Fruit fly (Drosophila melanogaster) whole organism, embryonic: ENCODE measurements around the gene unc-45.

Experiments
- Adf1 ChIP-seq: fragments of 200-800 bp; sonication (Bioruptor generic); IDR thresholded peaks from 2 replicates; pipeline ENCODE4 v1.3.6; 2022; ENCODE audit warnings: missing biosample characterization, missing genetic modification characterization
- Atf6 ChIP-seq: fragments of 200-800 bp; sonication (Bioruptor generic); IDR thresholded peaks from 2 replicates; pipeline ENCODE4 v1.3.6; 2022; ENCODE audit warnings: missing biosample characterization, missing genetic modification characterization
- B-H1 ChIP-seq: fragments of 200-800 bp; sonication (Bioruptor generic); IDR thresholded peaks from 3 replicates; pipeline ENCODE4 v1.3.6; 2022; ENCODE audit warnings: missing biosample characterization, missing genetic modification characterization
- BtbVII ChIP-seq: fragments of 200-800 bp; sonication (Bioruptor generic); optimal IDR thresholded peaks from 3 replicates; lab custom pipeline; 2017; ENCODE audit warnings: missing biosample characterization, mild to moderate bottlenecking, missing genetic modification characterization
- CG10209 ChIP-seq: fragments of 200-800 bp; sonication (Bioruptor generic); optimal IDR thresholded peaks from 3 replicates; lab custom pipeline; 2017; ENCODE audit warnings: missing biosample characterization, mild to moderate bottlenecking, missing genetic modification characterization, missing genetic modification reagents
- CG1024 ChIP-seq: fragments of 200-800 bp; sonication (Bioruptor generic); IDR thresholded peaks from 2 replicates; pipeline ENCODE4 v1.3.6; 2022; ENCODE audit warnings: missing biosample characterization, missing genetic modification characterization
- CG11723 ChIP-seq: fragments of 200-800 bp; sonication (Bioruptor generic); optimal IDR thresholded peaks from 2 replicates; lab custom pipeline; 2017; ENCODE audit warnings: missing biosample characterization, mild to moderate bottlenecking, missing genetic modification characterization
- CG12299 ChIP-seq: fragments of 200-800 bp; sonication (Bioruptor generic); optimal IDR thresholded peaks from 2 replicates; lab custom pipeline; 2018; ENCODE audit warnings: missing biosample characterization, mild to moderate bottlenecking, missing genetic modification characterization
- CG12942 ChIP-seq: fragments of 200-800 bp; sonication (Bioruptor generic); optimal IDR thresholded peaks from 3 replicates; lab custom pipeline; 2016; ENCODE audit warnings: missing biosample characterization, missing genetic modification characterization
- CG14710 ChIP-seq: fragments of 200-800 bp; sonication (Bioruptor generic); optimal IDR thresholded peaks from 3 replicates; lab custom pipeline; 2019; ENCODE audit warnings: missing biosample characterization, mild to moderate bottlenecking, missing genetic modification characterization, moderate library complexity
- CG15269 ChIP-seq: fragments of 200-800 bp; sonication (Bioruptor generic); optimal IDR thresholded peaks from 2 replicates; lab custom pipeline; 2018; ENCODE audit warnings: missing biosample characterization, mild to moderate bottlenecking, missing genetic modification characterization, moderate library complexity
- CG16815 ChIP-seq: fragments of 200-800 bp; sonication (Bioruptor generic); optimal IDR thresholded peaks from 3 replicates; lab custom pipeline; 2017; ENCODE audit warnings: missing biosample characterization, mild to moderate bottlenecking, missing genetic modification characterization
- CG17359 ChIP-seq: fragments of 200-800 bp; sonication (Bioruptor generic); optimal IDR thresholded peaks from 3 replicates; lab custom pipeline; 2018; ENCODE audit warnings: missing biosample characterization, mild to moderate bottlenecking, missing genetic modification characterization, moderate library complexity
- CG17802 ChIP-seq: fragments of 200-800 bp; sonication (Bioruptor generic); optimal IDR thresholded peaks from 2 replicates; lab custom pipeline; 2018; ENCODE audit warnings: missing biosample characterization, mild to moderate bottlenecking, missing genetic modification characterization, moderate library complexity
- CG17912 ChIP-seq: fragments of 200-800 bp; sonication (Bioruptor generic); optimal IDR thresholded peaks from 2 replicates; lab custom pipeline; 2018; ENCODE audit warnings: missing biosample characterization, mild to moderate bottlenecking, missing genetic modification characterization
- CG2712 ChIP-seq: fragments of 200-800 bp; optimal IDR thresholded peaks from 3 replicates; lab custom pipeline; 2019; ENCODE audit warnings: missing biosample characterization, mild to moderate bottlenecking, missing genetic modification characterization, moderate library complexity
- CG30403 ChIP-seq: fragments of 200-800 bp; sonication (Bioruptor generic); optimal IDR thresholded peaks from 3 replicates; lab custom pipeline; 2016; ENCODE audit warnings: missing biosample characterization, missing genetic modification characterization
- CG32532 ChIP-seq: fragments of 200-800 bp; sonication (Bioruptor generic); IDR thresholded peaks from 2 replicates; pipeline ENCODE4 v1.3.6; 2022; ENCODE audit warnings: missing biosample characterization, missing genetic modification characterization
- CG33557 ChIP-seq: fragments of 200-800 bp; sonication (Bioruptor generic); optimal IDR thresholded peaks from 2 replicates; lab custom pipeline; 2019; ENCODE audit warnings: missing biosample characterization, mild to moderate bottlenecking, missing genetic modification characterization, moderate library complexity
- CG34376 ChIP-seq: fragments of 200-800 bp; sonication (Bioruptor generic); optimal IDR thresholded peaks from 2 replicates; lab custom pipeline; 2018; ENCODE audit warnings: missing biosample characterization, mild to moderate bottlenecking, missing genetic modification characterization
- CG34422 ChIP-seq: fragments of 200-800 bp; sonication (Bioruptor generic); IDR thresholded peaks from 3 replicates; pipeline ENCODE4 v1.3.6; 2022; ENCODE audit warnings: missing biosample characterization, missing genetic modification characterization
- CG4820 ChIP-seq: fragments of 200-800 bp; sonication (Bioruptor generic); optimal IDR thresholded peaks from 3 replicates; lab custom pipeline; 2016; ENCODE audit warnings: missing biosample characterization, missing genetic modification characterization
- CG6854 ChIP-seq: fragments of 200-800 bp; sonication (Bioruptor generic); optimal IDR thresholded peaks from 3 replicates; lab custom pipeline; 2017; ENCODE audit warnings: missing biosample characterization, mild to moderate bottlenecking, missing genetic modification characterization
- CG8478 ChIP-seq: fragments of >200 bp; optimal IDR thresholded peaks from 2 replicates; lab custom pipeline; 2018
- CG8924 ChIP-seq: fragments of 200-800 bp; optimal IDR thresholded peaks from 3 replicates; lab custom pipeline; 2019; ENCODE audit warnings: missing biosample characterization, mild to moderate bottlenecking, missing genetic modification characterization, moderate library complexity
- CG9932 ChIP-seq: fragments of 200-800 bp; sonication (Bioruptor generic); IDR thresholded peaks from 2 replicates; pipeline ENCODE4 v1.3.6; 2022; ENCODE audit warnings: missing biosample characterization, missing genetic modification characterization
- Drgx ChIP-seq: fragments of 200-800 bp; sonication (Bioruptor generic); IDR thresholded peaks from 2 replicates; pipeline ENCODE4 v1.3.6; 2022; ENCODE audit warnings: missing biosample characterization, missing genetic modification characterization
- E2f1 ChIP-seq: fragments of 200-800 bp; sonication (Bioruptor generic); IDR thresholded peaks from 2 replicates; pipeline ENCODE4 v1.3.6; 2022; ENCODE audit warnings: missing biosample characterization, missing genetic modification characterization
- Gug ChIP-seq: fragments of 200-800 bp; sonication (Bioruptor generic); IDR thresholded peaks from 4 replicates; pipeline ENCODE4 v1.3.6; 2022; ENCODE audit warnings: missing biosample characterization, missing genetic modification characterization
- HmgD ChIP-seq: fragments of 200-800 bp; sonication (Bioruptor generic); optimal IDR thresholded peaks from 3 replicates; lab custom pipeline; 2016; ENCODE audit warnings: missing biosample characterization, missing genetic modification characterization
- Hmr ChIP-seq: fragments of 200-800 bp; sonication (Bioruptor generic); optimal IDR thresholded peaks from 3 replicates; lab custom pipeline; 2017; ENCODE audit warnings: mild to moderate bottlenecking, missing biosample characterization, missing genetic modification reagents, missing genetic modification characterization
- Hmx ChIP-seq: fragments of 200-800 bp; sonication (Bioruptor generic); optimal IDR thresholded peaks from 2 replicates; lab custom pipeline; 2016; ENCODE audit warnings: missing biosample characterization, missing genetic modification characterization
- Xbp1 ChIP-seq: fragments of 200-800 bp; sonication (Bioruptor generic); optimal IDR thresholded peaks from 3 replicates; lab custom pipeline; 2016; ENCODE audit warnings: missing biosample characterization, mild to moderate bottlenecking, missing genetic modification characterization
- ab ChIP-seq: fragments of 200-800 bp; sonication (Bioruptor generic); optimal IDR thresholded peaks from 2 replicates; lab custom pipeline; 2016; ENCODE audit warnings: missing biosample characterization, missing genetic modification characterization
- ara ChIP-seq: fragments of 200-800 bp; sonication (Bioruptor generic); IDR thresholded peaks from 2 replicates; pipeline ENCODE4 v1.3.6; 2022; ENCODE audit warnings: missing biosample characterization, missing genetic modification characterization
- az2 ChIP-seq: fragments of 200-800 bp; sonication (Bioruptor generic); optimal IDR thresholded peaks from 3 replicates; lab custom pipeline; 2016; ENCODE audit warnings: missing biosample characterization, missing genetic modification characterization
- bowl ChIP-seq: fragments of 200-800 bp; sonication (Bioruptor generic); IDR thresholded peaks from 2 replicates; pipeline ENCODE4 v1.3.6; 2022; ENCODE audit warnings: missing biosample characterization, missing genetic modification characterization
- gem ChIP-seq: fragments of 200-800 bp; sonication (Bioruptor generic); optimal IDR thresholded peaks from 2 replicates; lab custom pipeline; 2019; ENCODE audit warnings: missing biosample characterization, mild to moderate bottlenecking, missing genetic modification characterization, moderate library complexity
- gfzf ChIP-seq: fragments of 200-800 bp; sonication (Bioruptor generic); optimal IDR thresholded peaks from 2 replicates; lab custom pipeline; 2016; ENCODE audit warnings: missing biosample characterization, mild to moderate bottlenecking, missing genetic modification characterization, moderate library complexity
- grn ChIP-seq: fragments of 200-800 bp; sonication (Bioruptor generic); optimal IDR thresholded peaks from 3 replicates; lab custom pipeline; 2017; ENCODE audit warnings: missing biosample characterization, missing genetic modification characterization
- hkb ChIP-seq, 2 experiments: fragments of 200-800 bp in 1 of 2; fragments of >200 bp in 1 of 2; sonication (Bioruptor generic) in 1 of 2; IDR thresholded peaks in 1 of 2; optimal IDR thresholded peaks in 1 of 2; 2 replicates each; pipeline versions ENCODE4 v1.3.6 to Lab custom; 2017 to 2022; ENCODE audit warnings: missing biosample characterization in 1 of 2, missing genetic modification characterization in 1 of 2
- jumu ChIP-seq: fragments of 200-800 bp; sonication (Bioruptor generic); optimal IDR thresholded peaks from 3 replicates; lab custom pipeline; 2016; ENCODE audit warnings: missing biosample characterization, missing genetic modification characterization
- nmo ChIP-seq: fragments of 200-800 bp; sonication (Bioruptor generic); optimal IDR thresholded peaks from 2 replicates; lab custom pipeline; 2018; ENCODE audit warnings: missing biosample characterization, mild to moderate bottlenecking, missing genetic modification characterization, moderate library complexity
- odd ChIP-seq: fragments of 200-800 bp; sonication (Bioruptor generic); optimal IDR thresholded peaks from 2 replicates; lab custom pipeline; 2017; ENCODE audit warnings: missing biosample characterization, mild to moderate bottlenecking, missing genetic modification characterization
- pzg ChIP-seq: fragments of 200-800 bp; sonication (Bioruptor generic); optimal IDR thresholded peaks from 3 replicates; lab custom pipeline; 2018; ENCODE audit warnings: missing biosample characterization, mild to moderate bottlenecking, missing genetic modification characterization, moderate library complexity
- salm ChIP-seq: fragments of 200-800 bp; sonication (Bioruptor generic); optimal IDR thresholded peaks from 2 replicates; lab custom pipeline; 2018; ENCODE audit warnings: missing biosample characterization, mild to moderate bottlenecking, missing genetic modification characterization
- sob ChIP-seq: fragments of 200-800 bp; sonication (Bioruptor generic); IDR thresholded peaks from 2 replicates; pipeline ENCODE4 v1.3.6; 2022; ENCODE audit warnings: missing biosample characterization, missing genetic modification characterization
- tin ChIP-seq: fragments of 200-800 bp; sonication (Bioruptor generic); optimal IDR thresholded peaks from 3 replicates; lab custom pipeline; 2016; ENCODE audit warnings: missing biosample characterization, missing genetic modification characterization
- tll ChIP-seq, 2 experiments: fragments of 200-800 bp in 1 of 2; fragments of >200 bp in 1 of 2; sonication (Bioruptor generic) in 1 of 2; optimal IDR thresholded peaks; 2 replicates each; lab custom pipeline; 2017 to 2019; ENCODE audit warnings: missing biosample characterization in 2 of 2, missing genetic modification characterization in 2 of 2, mild to moderate bottlenecking in 1 of 2, moderate library complexity in 1 of 2
- wor ChIP-seq: fragments of 200-800 bp; sonication (Bioruptor generic); IDR thresholded peaks from 2 replicates; pipeline ENCODE4 v1.3.6; 2022; ENCODE audit warnings: missing biosample characterization, missing genetic modification characterization
- z ChIP-seq: fragments of 200-800 bp; sonication (Bioruptor generic); IDR thresholded peaks from 3 replicates; pipeline ENCODE4 v1.3.6; 2022; ENCODE audit warnings: missing biosample characterization, missing genetic modification characterization

Gene unc-45

dm6 chr3R:8032923-8033478, at the start of gene unc-45, which contains the start of gene CG11035 (continued):
- no peak for TF ChIP-seq tll (GFP tag; optimal IDR thresholded peaks at IDR 0.05; lab: Kevin White, UChicago)
- no peak for TF ChIP-seq CG12942 (GFP tag; lab: Kevin White, UChicago)
- peak; percentile 55 for TF ChIP-seq CG32532 (GFP tag; lab: Robert Waterston, UW)
- no peak for TF ChIP-seq Hmx (GFP tag; lab: Kevin White, UChicago)
- TF ChIP-seq CG33557 = no peak
- no peak for TF ChIP-seq CG17912 (GFP tag; lab: Kevin White, UChicago)
- TF ChIP-seq CG11723 (GFP tag; lab: Kevin White, UChicago) = no peak
- no peak for TF ChIP-seq ab
- no peak for TF ChIP-seq CG8478 (lab: Kevin White, UChicago)
- TF ChIP-seq BtbVII (GFP tag; lab: Kevin White, UChicago) = no peak
- no peak for TF ChIP-seq jumu (GFP tag; lab: Kevin White, UChicago)
- TF ChIP-seq az2 (GFP tag; lab: Kevin White, UChicago) = peak; percentile 12
- peak; percentile 20 for TF ChIP-seq CG34376 (GFP tag; lab: Kevin White, UChicago)
- no peak for TF ChIP-seq CG6854
- peak; percentile 18 for TF ChIP-seq CG8924
- TF ChIP-seq odd = no peak
- TF ChIP-seq CG15269 = peak; percentile 22
- peak; percentile 65 for TF ChIP-seq sob (GFP tag; lab: Robert Waterston, UW)
- no peak for TF ChIP-seq Drgx
- TF ChIP-seq Xbp1 (GFP tag; lab: Kevin White, UChicago) = peak; percentile 31
- no peak for TF ChIP-seq CG1024 (GFP tag; lab: Robert Waterston, UW)
- TF ChIP-seq Gug (GFP tag; lab: Robert Waterston, UW) = no peak
- no peak for TF ChIP-seq CG12299 (tag; lab: Kevin White, UChicago)
- TF ChIP-seq CG17802 (tag; lab: Kevin White, UChicago) = no peak
- TF ChIP-seq CG30403 (GFP tag; lab: Kevin White, UChicago) = peak; percentile 34
- no peak for TF ChIP-seq wor (GFP tag; lab: Robert Waterston, UW)
- TF ChIP-seq pzg = peak; percentile 57
- TF ChIP-seq grn (GFP tag; lab: Kevin White, UChicago) = no peak
- TF ChIP-seq CG2712 (tag; lab: Kevin White, UChicago) = peak; percentile 64
- TF ChIP-seq B-H1 = no peak
- no peak for TF ChIP-seq bowl (GFP tag; lab: Robert Waterston, UW)
- TF ChIP-seq z = no peak
- TF ChIP-seq HmgD (GFP tag; lab: Kevin White, UChicago) = no peak
- TF ChIP-seq E2f1 (GFP tag; lab: Robert Waterston, UW) = no peak
- TF ChIP-seq ara (GFP tag; lab: Robert Waterston, UW) = no peak
- TF ChIP-seq gem = peak; percentile 61
- peak; percentile 54; the same call in 1 of the 2 replicates for TF ChIP-seq CG9932
- TF ChIP-seq CG4820 (GFP tag; lab: Kevin White, UChicago) = no peak
- peak; percentile 71 for TF ChIP-seq nmo
- no peak for TF ChIP-seq hkb (optimal IDR thresholded peaks at IDR 0.05; lab: Kevin White, UChicago)
- TF ChIP-seq hkb (GFP tag; IDR thresholded peaks at IDR 0.05; lab: Robert Waterston, UW) = no peak
- no peak for TF ChIP-seq salm (tag; lab: Kevin White, UChicago)
- peak; percentile 42; the same call in 1 of the 3 replicates for TF ChIP-seq CG34422 (GFP tag; lab: Robert Waterston, UW)
- TF ChIP-seq Adf1 (GFP tag; lab: Robert Waterston, UW) = no peak
- TF ChIP-seq Atf6 (GFP tag; lab: Robert Waterston, UW) = no peak
- TF ChIP-seq CG10209 (GFP tag; lab: Kevin White, UChicago) = no peak
- no peak for TF ChIP-seq CG17359 (tag; lab: Kevin White, UChicago)
- TF ChIP-seq Hmr (GFP tag; lab: Kevin White, UChicago) = no peak
- no peak for TF ChIP-seq CG16815 (GFP tag; lab: Kevin White, UChicago)
- peak; percentile 31 for TF ChIP-seq tin (GFP tag; lab: Kevin White, UChicago)
- TF ChIP-seq CG14710 = peak; percentile 61
- no peak for TF ChIP-seq gfzf (GFP tag; lab: Kevin White, UChicago)
